Worm (Caenorhabditis elegans): ENCODE results near the gene C27D6.11.

C27D6.11 gene

DNA sequence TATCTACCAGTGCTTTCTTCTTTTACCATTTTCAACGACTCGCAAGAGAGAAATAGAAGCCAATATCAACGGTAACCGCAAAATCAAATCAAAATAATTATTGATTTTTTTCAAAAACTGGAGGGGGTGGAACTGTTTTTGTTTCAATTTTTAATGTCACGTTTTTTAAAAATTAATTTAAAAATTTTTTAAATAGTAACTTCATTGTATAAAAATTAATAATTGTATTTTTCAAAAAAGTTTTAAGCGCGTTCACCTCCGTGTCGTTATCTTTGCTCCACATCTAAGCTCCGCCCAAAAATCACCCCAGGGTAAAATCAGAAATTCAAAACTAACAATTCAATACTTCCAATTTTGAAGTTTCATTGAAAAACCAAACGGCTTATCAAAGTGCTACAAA, at the start of gene C27D6.11:
TSS of gene C27D6.11 (minus strand) at position 101 of the 400 bp plus-strand sequence.
- no peak for TF ChIP-seq unc-62 (GFP tag; optimal IDR thresholded peaks at IDR 0.05)

DNA sequence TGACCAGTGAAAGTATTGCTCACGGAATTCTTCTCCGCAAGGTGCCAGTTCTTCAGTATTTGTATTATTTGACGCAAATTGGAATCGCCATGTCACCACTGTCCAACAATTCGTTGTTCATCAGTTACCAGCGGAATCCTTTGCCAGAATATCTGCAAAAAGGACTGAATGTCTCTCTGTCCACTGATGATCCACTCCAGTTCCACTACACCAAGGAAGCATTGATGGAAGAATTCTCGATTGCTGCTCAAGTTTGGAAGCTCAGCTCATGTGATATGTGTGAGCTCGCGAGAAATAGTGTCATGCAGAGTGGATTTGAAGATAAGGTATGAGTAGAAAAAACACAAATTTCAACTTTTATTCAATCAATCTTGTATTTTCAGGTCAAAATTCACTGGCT, 48.1 kb upstream of the C27D6.11 start:
- TF ChIP-seq unc-62 (GFP tag; optimal IDR thresholded peaks at IDR 0.05), result no peak

DNA sequence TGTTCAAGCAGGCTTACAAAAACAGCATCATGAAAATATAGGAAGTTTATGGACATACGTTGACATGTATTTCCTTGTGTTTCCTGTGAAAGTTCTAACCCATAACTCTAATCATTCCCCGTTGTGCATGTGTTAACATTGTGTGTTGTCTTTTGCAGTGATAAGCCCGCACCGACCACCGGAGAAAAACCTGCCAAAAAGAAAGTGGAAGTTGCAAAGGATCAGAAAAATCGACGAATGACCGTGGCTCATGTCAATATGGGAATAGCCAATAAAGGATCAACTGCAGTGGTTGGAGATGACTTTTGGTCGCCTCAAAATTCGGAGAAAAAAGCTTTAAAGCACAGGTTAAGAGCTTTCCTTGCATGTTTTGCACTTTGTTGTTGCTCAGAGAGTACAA, 44.3 kb upstream of the C27D6.11 start:
- TF ChIP-seq unc-62 (GFP tag; optimal IDR thresholded peaks at IDR 0.05), result no peak

DNA sequence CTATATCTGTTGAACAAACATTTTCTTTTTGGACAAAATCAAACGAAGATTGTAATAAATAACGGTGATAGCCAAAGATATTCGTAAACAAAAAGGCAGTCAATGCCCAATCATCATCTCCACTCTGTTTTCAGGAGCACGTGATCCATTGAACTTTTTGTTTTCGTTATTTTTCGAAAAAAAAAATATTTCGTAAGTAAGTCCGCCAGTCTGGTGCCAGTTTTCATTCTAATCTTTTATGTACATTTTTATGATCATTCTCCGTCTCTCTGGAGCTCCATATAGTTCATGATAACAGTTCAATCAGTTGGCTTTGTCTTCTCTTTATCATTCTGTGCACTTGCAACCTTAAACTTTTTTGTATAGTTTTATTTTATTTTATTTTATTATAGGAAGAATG, 41.9 kb upstream of the C27D6.11 start, which contains the start of gene ampd-1:
TSS of gene ampd-1 (plus strand) at position 393 of the 400 bp plus-strand sequence.
- TF ChIP-seq unc-62 (GFP tag; optimal IDR thresholded peaks at IDR 0.05), result no peak

DNA sequence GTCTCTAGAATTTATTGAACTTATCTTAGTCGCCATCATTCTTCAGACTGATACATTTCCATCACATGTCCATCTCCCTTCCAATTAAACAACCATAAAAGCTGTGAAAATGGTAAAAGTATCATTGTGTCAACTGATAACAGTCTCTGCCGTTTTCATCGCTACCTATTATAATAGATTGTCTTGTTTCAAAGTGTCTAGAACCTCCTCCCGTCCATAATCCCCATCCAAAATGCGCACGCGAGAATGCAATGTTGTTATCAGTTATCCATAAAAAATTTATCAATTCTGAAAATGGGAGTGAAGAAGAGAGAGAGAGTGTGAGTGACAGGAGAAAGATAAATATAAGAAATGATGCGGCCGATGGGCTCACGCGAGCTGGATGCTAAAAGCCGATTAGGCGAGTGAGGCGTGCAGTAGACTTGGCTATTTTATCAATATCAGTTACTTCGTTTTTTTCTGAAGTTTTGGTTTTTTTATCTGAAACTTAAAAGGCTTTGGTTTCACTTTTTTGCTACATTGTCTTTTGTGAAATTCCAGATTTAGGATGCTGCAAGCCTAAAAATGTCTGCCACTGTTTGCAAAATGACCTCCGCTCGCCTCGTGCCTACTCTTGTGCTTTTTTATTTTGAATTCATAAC, 41.0 kb upstream of the C27D6.11 start:
- TF ChIP-seq unc-62 (GFP tag; optimal IDR thresholded peaks at IDR 0.05), result no peak

DNA sequence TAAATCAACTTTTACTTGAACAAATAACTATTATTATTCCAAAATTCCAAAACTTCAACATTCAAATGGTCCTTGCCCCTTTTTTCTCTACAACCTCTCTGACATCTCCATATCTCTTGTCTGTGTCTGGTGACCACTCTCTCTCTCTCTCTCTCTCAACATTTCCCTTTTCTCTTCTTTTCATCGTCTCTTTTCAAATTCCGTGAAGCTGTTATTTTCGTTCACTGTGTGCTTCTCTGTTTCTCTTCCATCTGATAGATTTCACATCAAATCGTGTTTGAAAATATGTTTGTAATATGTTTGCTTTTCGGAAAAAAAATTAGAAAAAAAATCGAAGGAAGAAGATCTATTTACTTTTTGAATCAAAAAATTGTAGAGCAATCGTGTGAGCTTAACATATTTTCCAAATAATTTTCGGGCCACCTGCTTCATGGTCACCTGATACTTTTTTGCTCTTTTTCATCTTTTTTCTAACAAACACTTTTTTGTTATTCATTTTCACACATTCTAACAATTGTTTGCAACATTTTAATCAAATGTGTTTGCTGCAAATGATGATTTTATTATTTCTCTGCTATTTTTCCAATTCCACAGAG, 40.1 kb upstream of the C27D6.11 start:
- TF ChIP-seq unc-62 (GFP tag; optimal IDR thresholded peaks at IDR 0.05), result no peak

DNA sequence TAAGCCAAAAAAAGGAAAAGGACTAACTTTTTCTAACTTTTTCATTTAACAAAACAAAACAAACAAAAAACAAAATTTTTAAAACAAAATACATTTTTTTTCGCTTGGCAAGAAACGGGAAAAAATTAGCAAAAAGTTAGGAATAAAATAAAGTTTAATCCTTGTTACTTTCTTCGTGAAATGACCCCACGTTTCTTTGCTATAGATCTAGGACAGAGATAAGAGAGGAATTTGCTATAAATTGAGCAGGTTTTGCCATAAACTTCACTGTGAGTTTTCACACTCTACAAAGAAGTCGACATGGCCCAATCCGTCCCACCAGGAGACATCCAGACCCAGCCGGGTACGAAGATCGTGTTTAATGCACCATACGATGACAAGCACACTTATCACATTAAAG, 38.5 kb upstream of the C27D6.11 start, which contains the start of gene msp-50:
TSS of gene msp-50 (plus strand) at position 301 of the 400 bp plus-strand sequence.
- no peak for TF ChIP-seq unc-62 (GFP tag; optimal IDR thresholded peaks at IDR 0.05)

DNA sequence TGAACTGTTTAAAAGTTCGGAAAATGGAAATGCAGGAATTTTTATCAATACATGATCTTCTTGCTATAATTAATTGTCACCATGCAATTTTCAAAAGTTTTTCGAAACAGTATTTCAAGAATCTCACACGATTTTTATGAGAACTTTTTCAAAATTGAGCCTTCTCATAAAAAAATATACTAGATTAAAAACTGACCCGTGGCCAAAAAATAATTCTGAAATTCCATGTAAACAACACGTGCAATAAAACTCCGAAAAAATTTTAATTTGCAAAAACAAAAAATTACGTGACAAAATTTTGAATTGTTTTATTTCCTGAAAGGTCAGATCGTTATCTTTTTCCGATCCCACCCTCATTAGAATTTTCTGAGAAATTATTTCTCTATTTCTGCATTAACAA, 34.5 kb upstream of the C27D6.11 start, which contains the start of gene C34F11.5:
TSS of gene C34F11.5 (plus strand) at position 301 of the 400 bp plus-strand sequence.
- no peak for TF ChIP-seq unc-62 (GFP tag; optimal IDR thresholded peaks at IDR 0.05)

DNA sequence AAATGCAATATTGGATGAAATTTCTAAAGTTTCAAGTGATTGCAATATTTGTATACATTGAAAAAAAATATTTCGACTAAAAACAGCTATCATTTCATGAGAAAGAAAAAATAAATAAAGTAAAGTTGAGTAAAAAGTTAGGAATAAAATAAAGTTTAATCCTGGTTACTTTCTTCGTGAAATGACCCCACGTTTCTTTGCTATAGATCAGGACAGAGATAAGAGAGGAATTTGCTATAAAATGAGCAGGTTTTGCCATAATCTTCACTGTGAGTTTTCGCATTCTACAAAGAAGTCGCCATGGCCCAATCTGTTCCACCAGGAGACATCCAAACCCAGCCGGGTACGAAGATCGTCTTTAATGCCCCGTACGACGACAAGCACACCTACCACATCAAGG, 33.1 kb upstream of the C27D6.11 start, which contains the start of gene msp-49:
TSS of gene msp-49 (plus strand) at position 301 of the 400 bp plus-strand sequence.
- TF ChIP-seq unc-62 (GFP tag; optimal IDR thresholded peaks at IDR 0.05), result no peak

DNA sequence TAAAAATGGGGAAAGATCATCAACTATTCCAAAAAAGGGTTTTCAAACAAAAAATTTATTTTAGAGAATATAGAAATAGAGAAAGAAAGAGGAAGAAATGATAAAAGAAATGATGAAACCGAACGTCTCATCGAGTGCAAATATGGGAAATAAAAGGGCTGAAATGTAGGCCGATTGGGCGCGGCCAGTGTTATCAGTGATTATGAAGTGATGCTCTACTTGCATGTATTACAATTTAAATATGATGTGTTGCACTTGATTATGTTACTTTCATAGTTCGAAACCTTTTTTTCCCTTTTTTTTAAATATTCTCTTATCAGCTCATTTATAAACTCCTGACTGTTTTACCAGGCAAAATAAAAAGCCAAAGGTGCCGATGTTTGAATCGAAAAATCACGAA, 30.8 kb upstream of the C27D6.11 start:
- no peak for TF ChIP-seq unc-62 (GFP tag; optimal IDR thresholded peaks at IDR 0.05)

DNA sequence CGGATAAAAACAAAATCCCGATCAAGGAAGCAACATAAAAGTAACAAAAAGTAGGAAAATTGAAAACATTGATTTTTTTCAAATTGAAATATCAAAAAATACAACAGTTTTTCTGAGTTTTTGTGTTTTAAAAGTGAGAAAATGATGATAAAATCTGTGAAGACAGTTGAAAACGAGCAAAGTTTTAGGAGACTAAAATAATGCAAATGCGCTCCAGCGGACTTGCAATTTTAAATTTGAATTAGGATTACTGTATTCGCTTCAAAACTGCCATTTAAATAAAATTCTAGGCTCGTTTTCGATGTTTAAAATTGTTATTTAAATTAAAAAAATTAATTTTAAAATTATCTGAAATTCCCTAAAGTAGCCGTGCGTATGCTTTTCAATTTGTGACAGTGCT, 26.9 kb upstream of the C27D6.11 start:
- no peak for TF ChIP-seq unc-62 (GFP tag; optimal IDR thresholded peaks at IDR 0.05)

DNA sequence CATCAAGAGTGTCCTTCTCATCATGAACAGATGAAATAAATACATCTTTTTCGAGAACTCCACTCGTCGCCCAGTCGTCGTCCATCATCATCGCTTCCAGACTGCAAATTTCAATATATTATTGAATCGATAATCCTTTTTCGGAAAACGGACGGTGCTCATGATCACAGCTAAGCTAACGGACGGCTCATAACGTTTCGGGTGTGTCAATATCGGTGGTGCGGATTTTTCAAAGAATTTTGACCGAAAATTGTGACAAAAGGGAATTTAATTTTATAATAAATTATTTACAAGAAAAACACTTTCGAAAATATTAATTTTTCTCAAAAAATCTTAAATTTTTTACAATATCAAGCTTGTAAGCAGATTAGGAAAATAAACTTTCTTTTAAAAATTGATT, 26.5 kb upstream of the C27D6.11 start, which contains the start of gene crh-2:
TSS of gene crh-2 (minus strand) at position 101 of the 400 bp plus-strand sequence.
- TF ChIP-seq unc-62 (GFP tag; optimal IDR thresholded peaks at IDR 0.05), result no peak

DNA sequence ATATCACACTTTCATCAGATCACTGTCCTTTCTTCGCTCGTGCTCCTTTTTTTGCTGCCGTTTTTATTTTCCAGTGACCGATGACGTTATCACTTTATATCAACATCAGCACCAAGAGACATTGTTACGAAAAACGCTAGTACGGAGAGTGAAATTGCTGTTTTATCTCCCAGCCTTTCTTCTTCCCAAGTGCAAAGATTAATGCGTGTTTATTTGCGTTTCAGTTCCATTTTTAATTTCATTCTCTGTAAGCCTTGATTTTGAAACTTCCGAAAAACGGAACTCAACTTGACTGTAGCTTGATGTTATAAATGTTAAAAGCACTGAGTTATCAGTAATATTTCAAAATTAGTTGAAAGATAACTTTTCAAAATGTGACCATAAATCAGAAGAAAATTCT, 25.9 kb upstream of the C27D6.11 start:
- no peak for TF ChIP-seq unc-62 (GFP tag; optimal IDR thresholded peaks at IDR 0.05)

DNA sequence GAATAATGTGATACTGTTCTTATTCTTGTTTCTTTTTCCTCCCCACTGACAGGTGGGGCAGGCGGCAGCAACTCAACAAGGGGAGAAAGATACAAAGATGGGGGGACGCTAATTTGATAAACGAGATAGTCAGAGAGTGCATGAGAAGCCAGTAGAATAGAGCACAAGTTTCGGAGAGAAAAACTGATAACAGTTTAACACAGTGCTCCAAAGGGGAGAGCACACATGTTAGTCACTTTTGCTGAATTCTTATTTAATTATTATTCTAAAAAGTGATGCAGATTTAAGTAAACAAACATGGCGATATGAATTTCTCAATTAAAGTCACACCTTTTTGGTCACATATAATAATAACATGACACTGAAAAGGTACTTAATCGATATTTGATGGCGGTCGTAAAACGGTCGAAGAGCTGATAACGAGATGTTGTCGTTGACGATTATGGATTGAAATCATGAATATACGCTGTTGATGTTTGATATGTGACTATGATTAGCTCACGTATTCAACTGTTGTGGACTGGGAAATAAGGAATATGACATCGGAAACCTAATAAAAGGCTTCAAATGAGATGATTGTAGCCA, 25.0 kb upstream of the C27D6.11 start:
- TF ChIP-seq unc-62 (GFP tag; optimal IDR thresholded peaks at IDR 0.05), result no peak

DNA sequence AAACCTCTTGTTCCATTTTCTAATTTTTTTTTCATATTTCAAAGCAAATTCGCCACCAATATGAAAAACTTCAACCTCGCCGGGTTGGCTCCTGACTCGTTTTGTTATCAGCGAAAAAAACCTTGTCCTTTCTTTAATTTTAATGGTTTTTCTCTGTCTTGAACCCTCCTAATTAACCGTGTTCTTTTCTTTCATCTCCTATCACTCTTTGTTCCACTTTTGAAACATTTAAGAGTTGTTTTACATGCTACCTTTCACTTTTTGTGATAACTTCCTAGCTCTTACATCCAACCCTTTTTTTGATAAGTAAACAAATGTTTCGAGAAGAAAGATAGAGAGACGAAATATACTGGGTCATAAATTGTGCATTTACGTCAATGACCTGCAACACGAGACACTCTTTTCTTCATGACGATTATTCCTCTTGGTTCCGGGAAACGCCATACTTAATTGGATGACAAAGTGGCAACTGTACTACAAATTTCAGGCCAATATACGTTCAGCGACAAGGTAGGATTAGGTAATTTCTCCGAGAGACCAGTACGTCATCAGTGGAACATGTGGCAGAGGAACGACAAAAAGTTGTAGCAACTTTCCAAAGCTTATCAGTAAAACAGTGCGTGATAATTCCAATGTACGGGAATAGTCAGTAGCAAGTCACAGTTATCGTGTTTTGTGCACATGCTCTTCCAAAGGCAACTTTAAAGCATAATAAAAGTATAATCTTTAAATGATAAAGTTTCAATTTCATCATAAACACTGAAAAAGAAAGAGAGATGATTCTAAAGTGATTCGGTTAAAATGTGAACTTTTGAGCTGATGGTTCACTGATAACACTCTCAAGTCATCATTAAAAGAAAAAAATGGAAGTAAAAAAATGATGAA, 23.9 kb upstream of the C27D6.11 start:
- TF ChIP-seq unc-62 (GFP tag; optimal IDR thresholded peaks at IDR 0.05), result no peak

DNA sequence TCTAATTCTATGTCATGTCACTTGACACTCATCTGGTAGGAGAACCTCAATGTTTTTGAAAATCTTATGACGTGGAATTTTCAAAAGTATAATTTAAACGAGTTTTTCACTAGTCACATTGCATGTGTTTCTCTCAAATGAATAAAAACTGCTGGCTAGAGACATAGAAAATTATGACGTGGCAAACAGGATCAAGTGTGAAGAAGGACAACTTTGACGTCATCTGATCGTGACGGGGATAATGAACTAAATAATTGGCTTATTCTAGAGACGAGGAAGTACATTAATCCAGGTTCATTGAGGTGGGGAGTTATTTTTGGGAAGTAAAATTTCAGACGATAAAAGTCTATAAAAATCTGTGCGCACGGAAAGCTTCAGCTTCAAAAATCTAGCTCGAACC, 22.2 kb upstream of the C27D6.11 start:
- no peak for TF ChIP-seq unc-62 (GFP tag; optimal IDR thresholded peaks at IDR 0.05)

All from whole organism, dauer.